Worm (Caenorhabditis elegans): ENCODE data around the gene C47A10.16.

DNA sequence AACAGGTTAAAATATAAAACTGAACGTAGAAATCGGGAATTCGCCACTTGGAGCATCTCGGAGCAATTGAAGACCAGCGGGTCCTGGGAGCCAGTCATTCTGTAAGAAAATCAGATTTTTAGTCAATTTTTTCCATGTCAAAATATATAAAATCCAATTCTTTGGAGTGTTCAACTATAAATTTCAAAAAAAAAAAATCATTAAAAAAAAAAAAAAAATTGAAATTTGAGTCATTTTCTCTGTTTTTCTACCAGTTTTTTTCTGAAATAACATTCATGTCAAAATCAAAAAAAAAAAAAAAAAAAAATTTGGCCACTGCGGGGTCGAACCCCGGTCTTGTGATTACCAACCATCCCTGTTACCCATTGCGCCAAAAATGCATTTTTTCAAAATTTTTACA is 18.6 kb upstream of the C47A10.16 start, which contains the start of gene srab-12:
- TF ChIP-seq Y79H2A.3 (GFP tag; conservative IDR thresholded peaks at IDR 0.05), result no peak
- no peak for TF ChIP-seq nhr-27 (tag; optimal IDR thresholded peaks at IDR 0.05)
- TF ChIP-seq F52B5.7 (tag; optimal IDR thresholded peaks at IDR 0.05), result no peak
- no peak for TF ChIP-seq egl-18 (GFP tag; IDR thresholded peaks at IDR 0.05)
- no peak for TF ChIP-seq mel-28 (tag; optimal IDR thresholded peaks at IDR 0.05; ENCODE audit: borderline replicate concordance)
- TF ChIP-seq attf-3 (GFP tag; conservative IDR thresholded peaks at IDR 0.05), result no peak
- no peak for TF ChIP-seq B0019.2 (GFP tag; conservative IDR thresholded peaks at IDR 0.05)
- TF ChIP-seq snpc-4 (GFP tag; optimal IDR thresholded peaks at IDR 0.05), result no peak
- no peak for TF ChIP-seq snpc-4 (tag; optimal IDR thresholded peaks at IDR 0.05)
- no peak for TF ChIP-seq akir-1 (GFP tag; optimal IDR thresholded peaks at IDR 0.05)
- TF ChIP-seq unc-62 (GFP tag; optimal IDR thresholded peaks at IDR 0.05), result no peak
- TF ChIP-seq Y53G8AR.9 (GFP tag; conservative IDR thresholded peaks at IDR 0.05), result no peak
- TF ChIP-seq lin-40 (tag; optimal IDR thresholded peaks at IDR 0.05), result no peak
- TF ChIP-seq B0261.1 (tag; optimal IDR thresholded peaks at IDR 0.05), result no peak

All from whole organism, young adult.